Worm (Caenorhabditis elegans): ENCODE data around the gene srh-67.
A peak's percentile ranks its signal among the peaks of the same experiment; 100 is the strongest.

srh-67 gene

DNA sequence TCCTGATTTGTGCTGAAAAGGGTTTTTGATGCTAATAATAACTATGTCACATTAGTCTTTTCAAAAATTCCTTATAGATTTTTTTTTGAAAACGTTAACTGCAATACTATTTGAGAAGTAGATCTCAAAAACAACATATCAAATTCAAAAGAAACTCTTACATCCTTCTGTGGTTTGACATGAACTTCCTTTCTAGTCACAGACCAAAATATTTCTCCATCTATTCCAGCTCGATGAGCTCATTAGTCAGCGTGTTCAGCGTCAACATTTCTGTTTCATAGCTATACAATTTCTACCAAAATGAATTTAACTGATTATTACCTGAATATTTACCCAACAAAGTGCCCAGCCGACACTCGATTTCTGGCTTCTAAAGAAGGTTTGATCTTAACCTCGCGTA, at the start of gene srh-67:
TSS of gene srh-67 (plus strand) at position 301 of the 400 bp plus-strand sequence.
- TF ChIP-seq tbp1 (GFP tag; optimal IDR thresholded peaks at IDR 0.05) (no peak), tlf-1 (GFP tag; optimal IDR thresholded peaks at IDR 0.05) (no peak), mel-28 (tag; optimal IDR thresholded peaks at IDR 0.05; ENCODE audit: borderline replicate concordance) (no peak), nhr-27 (tag; optimal IDR thresholded peaks at IDR 0.05) (no peak), T07F8.4 (tag; optimal IDR thresholded peaks at IDR 0.05) (no peak), B0019.2 (GFP tag; conservative IDR thresholded peaks at IDR 0.05) (no peak), gei-17 (GFP tag; optimal IDR thresholded peaks at IDR 0.05) (no peak), ama-1 (optimal IDR thresholded peaks at IDR 0.05) (no peak), ama-1 (GFP tag; optimal IDR thresholded peaks at IDR 0.05) (no peak), F22D6.2 (tag; optimal IDR thresholded peaks at IDR 0.05) (no peak), madf-3 (GFP tag; IDR thresholded peaks at IDR 0.05) (no peak), nfya-2 (GFP tag; IDR thresholded peaks at IDR 0.05) (no peak), F49E8.2 (tag; optimal IDR thresholded peaks at IDR 0.05; ENCODE audit: insufficient read depth) (no peak), ccch-3 (GFP tag; optimal IDR thresholded peaks at IDR 0.05) (no peak), sdz-38 (tag; optimal IDR thresholded peaks at IDR 0.05) (no peak), Y67H2A.10 (GFP tag; conservative IDR thresholded peaks at IDR 0.05) (no peak), nhr-179 (tag; optimal IDR thresholded peaks at IDR 0.05) (no peak), let-526 (GFP tag; IDR thresholded peaks at IDR 0.05) (no peak), D2030.7 (GFP tag; IDR thresholded peaks at IDR 0.05) (no peak), F55B11.4 (tag; optimal IDR thresholded peaks at IDR 0.05; ENCODE audit: borderline replicate concordance, insufficient read depth) (no peak)

DNA sequence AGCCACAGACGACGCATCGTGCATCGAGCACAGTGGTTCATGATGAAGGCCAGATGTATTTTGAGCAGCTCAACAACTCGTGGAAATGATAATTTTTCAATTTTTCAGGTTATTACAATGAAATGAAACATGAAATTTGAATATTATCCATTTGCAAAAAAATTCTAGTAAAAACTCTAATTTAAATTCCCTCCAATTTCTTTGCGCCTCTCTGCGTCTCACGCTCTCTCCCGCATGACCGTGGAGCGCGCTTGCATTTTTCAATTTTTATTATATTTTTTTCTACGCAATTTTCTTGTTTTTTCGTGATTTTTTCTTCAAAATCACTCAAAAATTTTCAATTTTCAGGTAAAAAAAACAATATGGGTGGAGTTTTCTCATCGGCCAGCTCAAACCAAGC, 49.3 kb upstream of the srh-67 start, which contains the start of gene tag-281:
TSS of gene tag-281 (plus strand) at position 340 of the 400 bp plus-strand sequence.
- TF ChIP-seq attf-3 (GFP tag; conservative IDR thresholded peaks at IDR 0.05) (peak; percentile 38; the same call in 1 of the 2 replicates), T07F8.4 (tag; optimal IDR thresholded peaks at IDR 0.05) (no peak), athp-1 (tag; optimal IDR thresholded peaks at IDR 0.05) (peak; percentile 25), lsy-27 (tag; optimal IDR thresholded peaks at IDR 0.05; ENCODE audit: borderline replicate concordance, insufficient read depth) (no peak), lin-54 (GFP tag; optimal IDR thresholded peaks at IDR 0.05) (peak; percentile 97), atf-7 (tag; optimal IDR thresholded peaks at IDR 0.05) (no peak), tbp1 (GFP tag; optimal IDR thresholded peaks at IDR 0.05) (peak; percentile 56), nhr-27 (tag; optimal IDR thresholded peaks at IDR 0.05) (no peak), B0261.1 (tag; optimal IDR thresholded peaks at IDR 0.05) (no peak), C06A6.2 (GFP tag; conservative IDR thresholded peaks at IDR 0.05) (no peak), F52B5.7 (tag; optimal IDR thresholded peaks at IDR 0.05) (no peak), F57A8.1 (GFP tag; optimal IDR thresholded peaks at IDR 0.05) (no peak), chd-7 (tag; optimal IDR thresholded peaks at IDR 0.05) (no peak), zim-3 (tag; optimal IDR thresholded peaks at IDR 0.05) (no peak), lir-1 (GFP tag; conservative IDR thresholded peaks at IDR 0.05) (0 out of 2 replicates have a peak, but pooled peaks have one; percentile 14), rec-8 (tag; optimal IDR thresholded peaks at IDR 0.05) (no peak), Y56A3A.18 (GFP tag; IDR thresholded peaks at IDR 0.05) (no peak), Y79H2A.3 (GFP tag; conservative IDR thresholded peaks at IDR 0.05) (no peak), Y53G8AR.9 (GFP tag; conservative IDR thresholded peaks at IDR 0.05) (peak; percentile 50; the same call in 1 of the 2 replicates), madf-8 (GFP tag; conservative IDR thresholded peaks at IDR 0.05) (peak; percentile 32; the same call in 1 of the 2 replicates), snpc-3.4 (tag; optimal IDR thresholded peaks at IDR 0.05) (no peak), tbx-9 (tag; optimal IDR thresholded peaks at IDR 0.05; ENCODE audit: borderline replicate concordance) (no peak), ceh-100 (GFP tag; IDR thresholded peaks at IDR 0.05) (no peak; the same call in 1 of the 2 replicates), F10E7.11 (tag; optimal IDR thresholded peaks at IDR 0.05) (no peak), egl-18 (GFP tag; IDR thresholded peaks at IDR 0.05) (no peak), dpl-1 (GFP tag; optimal IDR thresholded peaks at IDR 0.05) (peak; percentile 89), rpc-1 (optimal IDR thresholded peaks at IDR 0.05) (no peak), rpc-1 (tag; optimal IDR thresholded peaks at IDR 0.05) (no peak), ama-1 (optimal IDR thresholded peaks at IDR 0.05) (no peak), ama-1 (GFP tag; optimal IDR thresholded peaks at IDR 0.05) (no peak), Y67H2A.10 (GFP tag; conservative IDR thresholded peaks at IDR 0.05) (no peak), F33H1.4 (GFP tag; IDR thresholded peaks at IDR 0.05) (peak; percentile 73), rcor-1 (GFP tag; IDR thresholded peaks at IDR 0.05) (peak; percentile 59), lin-40 (tag; optimal IDR thresholded peaks at IDR 0.05) (no peak)
